Fruit fly (Drosophila melanogaster): ENCODE results near the gene CG12105.

- TF ChIP-seq CG32006 (GFP tag; optimal IDR thresholded peaks at IDR 0.05): no peak
- no peak for TF ChIP-seq OdsH (GFP tag; optimal IDR thresholded peaks at IDR 0.05)
- TF ChIP-seq CG31627 (GFP tag; optimal IDR thresholded peaks at IDR 0.05): no peak
- TF ChIP-seq Ets21C (GFP tag; optimal IDR thresholded peaks at IDR 0.05): no peak
- no peak for TF ChIP-seq esn (GFP tag; optimal IDR thresholded peaks at IDR 0.05)
- TF ChIP-seq CG6163 (GFP tag; IDR thresholded peaks at IDR 0.05): no peak
- TF ChIP-seq Blimp-1 (GFP tag; optimal IDR thresholded peaks at IDR 0.05): no peak
- TF ChIP-seq Eip78C (GFP tag): no peak
Observed at dm6 chr3L:1628176-1628866, 12.7 kb upstream of the CG12105 start, which contains the start of gene CG13928.

Data from whole organism, prepupa.